Fruit fly (Drosophila melanogaster): ENCODE measurements around the gene ImpL2.

Gene ImpL2

DNA sequence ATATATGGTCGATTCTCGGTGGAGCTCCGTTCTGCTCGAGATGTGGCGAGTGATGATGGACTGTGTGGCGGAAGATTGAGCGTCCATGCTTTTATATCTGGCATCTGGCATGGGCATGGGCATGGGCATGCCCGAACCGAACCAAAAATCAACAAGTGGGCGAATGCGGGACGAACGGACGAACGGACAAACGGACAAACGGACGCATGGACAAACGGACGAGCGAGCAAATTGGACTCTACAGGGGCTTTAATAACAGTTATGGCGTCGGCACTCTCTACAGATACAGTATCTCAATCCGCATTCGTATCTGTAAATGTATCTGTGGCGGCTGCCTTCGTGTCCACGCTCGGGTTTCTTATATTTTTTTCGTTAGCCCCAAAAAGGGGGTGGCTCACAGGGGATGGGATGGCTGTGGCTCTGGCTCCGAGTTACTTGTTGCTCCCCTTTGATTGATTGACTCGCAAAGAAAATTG lies at the start of gene ImpL2:
TSS of gene ImpL2 (minus strand) at position 51 of the 476 bp plus-strand sequence.
- TF ChIP-seq noc (tag; optimal IDR thresholded peaks at IDR 0.05): no peak

dm6 chr3L:4283428-4284089 lies 47.6 kb upstream of the ImpL2 start, which contains the start of the genes srw and CG1316:
Gene srw (minus strand): TSS chr3L:4283478.
Gene CG1316 (plus strand): TSS chr3L:4283851.
- no peak for TF ChIP-seq noc (tag; optimal IDR thresholded peaks at IDR 0.05)

DNA sequence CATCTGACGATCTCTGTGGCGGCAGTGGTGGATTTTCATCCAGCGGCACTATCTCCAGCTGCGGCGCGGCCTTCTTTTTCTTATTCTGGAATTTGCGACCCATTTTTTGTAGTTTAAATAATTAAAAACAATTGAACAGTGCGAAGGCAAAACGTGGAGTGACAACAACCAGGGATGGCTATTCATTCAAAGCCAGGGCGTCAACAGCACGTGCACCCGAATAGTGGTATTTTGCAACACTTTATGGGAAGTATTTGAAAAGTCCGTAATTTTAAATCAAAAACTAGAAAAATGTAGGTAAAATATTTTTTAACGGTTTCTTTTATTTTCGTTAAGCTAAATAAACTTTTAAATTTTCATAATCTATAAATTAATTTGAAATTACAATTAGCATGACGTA lies 46.7 kb upstream of the ImpL2 start, which contains the start of gene CG11583:
TSS of gene CG11583 (minus strand) at position 191 of the 400 bp plus-strand sequence.
- TF ChIP-seq noc (tag; optimal IDR thresholded peaks at IDR 0.05): no peak

DNA sequence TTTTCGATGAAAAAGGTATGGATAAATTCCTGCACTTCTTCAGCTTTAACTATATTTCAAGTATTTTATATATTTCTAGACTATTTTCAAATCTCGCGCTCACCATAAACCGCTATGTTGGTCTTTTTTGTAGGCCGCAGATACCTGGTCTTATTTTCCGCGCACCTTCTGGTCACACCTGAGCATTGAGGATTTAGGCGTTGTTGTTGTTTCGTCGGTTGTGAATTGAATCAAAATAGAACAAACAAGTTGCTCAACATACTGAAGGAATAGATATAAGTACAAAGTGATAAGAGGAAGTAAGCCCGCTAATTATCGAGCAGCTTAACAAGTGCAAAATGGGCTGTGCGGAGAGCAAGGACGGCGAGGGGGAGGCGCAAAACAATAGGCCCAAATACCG lies 41.8 kb upstream of the ImpL2 start, which contains the start of gene Ctl1:
TSS of gene Ctl1 (plus strand) at position 167 of the 400 bp plus-strand sequence.
- TF ChIP-seq noc (tag; optimal IDR thresholded peaks at IDR 0.05): no peak

- TF ChIP-seq noc (tag; optimal IDR thresholded peaks at IDR 0.05): no peak
Measured at dm6 chr3L:4272167-4272773, 36.3 kb upstream of the ImpL2 start.

- no peak for TF ChIP-seq noc (tag; optimal IDR thresholded peaks at IDR 0.05)
Measured at dm6 chr3L:4270949-4271827, 35.2 kb upstream of the ImpL2 start.

DNA sequence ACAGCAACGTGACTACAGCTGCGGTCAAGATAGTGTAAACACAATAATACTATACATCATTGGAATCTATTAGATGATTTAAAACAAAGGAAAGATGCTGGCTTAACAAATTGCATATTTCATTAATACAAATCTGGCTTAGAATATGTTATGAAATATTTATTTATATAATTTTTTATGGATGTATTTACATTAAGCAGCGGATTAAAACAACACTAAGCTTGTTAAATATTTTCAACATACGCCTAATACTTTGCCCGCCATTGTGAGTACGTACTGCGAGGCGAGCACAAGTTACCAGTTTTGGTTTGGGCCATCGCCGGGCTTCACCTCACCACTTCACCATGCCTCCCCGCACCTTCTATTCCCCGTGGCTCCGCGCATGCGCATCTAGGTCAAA lies 34.0 kb upstream of the ImpL2 start:
- peak; percentile 90 for TF ChIP-seq noc (tag; optimal IDR thresholded peaks at IDR 0.05)

- no peak for TF ChIP-seq noc (tag; optimal IDR thresholded peaks at IDR 0.05)
Measured at dm6 chr3L:4269208-4269607, 33.3 kb upstream of the ImpL2 start.

DNA sequence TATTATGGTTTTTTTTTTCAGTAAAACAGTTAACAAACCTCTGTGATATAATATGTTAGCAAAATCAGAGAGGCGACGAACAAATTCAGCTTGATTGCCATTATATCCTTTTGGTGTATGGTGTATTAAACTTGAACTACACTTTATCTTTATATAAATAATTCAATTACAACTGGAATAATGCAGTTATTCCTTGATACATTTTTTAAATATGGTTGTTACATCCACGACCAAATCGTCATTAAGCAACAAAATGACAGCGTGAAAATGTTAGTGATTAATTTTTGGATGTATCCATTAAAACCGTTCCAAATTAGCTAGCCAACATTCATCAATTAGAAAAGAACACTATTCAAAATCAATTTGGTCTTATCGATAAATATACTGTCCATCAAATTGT lies 31.5 kb upstream of the ImpL2 start, which contains the start of gene CG33764:
TSS of gene CG33764 (minus strand) at position 101 of the 400 bp plus-strand sequence.
- no peak for TF ChIP-seq noc (tag; optimal IDR thresholded peaks at IDR 0.05)

DNA sequence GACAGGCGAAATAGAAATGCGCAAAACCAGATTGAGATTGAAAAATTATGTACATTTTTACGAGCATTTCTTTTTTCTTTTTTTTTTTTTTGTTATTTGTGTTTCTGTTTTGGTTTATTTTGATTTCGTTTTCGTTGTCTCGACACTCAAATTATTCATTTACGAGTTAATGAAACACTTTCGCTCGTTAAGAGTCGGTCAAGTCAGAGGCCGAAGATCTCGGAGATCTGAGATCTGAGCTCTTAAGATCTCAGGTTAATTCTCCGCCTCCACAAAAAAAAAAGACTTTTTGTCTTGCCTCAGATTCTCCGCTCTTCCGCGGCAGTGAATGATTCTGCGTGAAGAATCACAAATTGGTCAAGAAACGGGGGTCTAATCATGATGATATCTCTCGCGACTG lies 29.9 kb upstream of the ImpL2 start:
- TF ChIP-seq noc (tag; optimal IDR thresholded peaks at IDR 0.05): no peak

dm6 chr3L:4264963-4265362 lies 29.0 kb upstream of the ImpL2 start:
- no peak for TF ChIP-seq noc (tag; optimal IDR thresholded peaks at IDR 0.05)

- TF ChIP-seq noc (tag; optimal IDR thresholded peaks at IDR 0.05): no peak
Measured at dm6 chr3L:4263502-4263901, 27.6 kb upstream of the ImpL2 start, which contains the start of gene CG1273. Gene CG1273 (plus strand): TSS chr3L:4263719.

DNA sequence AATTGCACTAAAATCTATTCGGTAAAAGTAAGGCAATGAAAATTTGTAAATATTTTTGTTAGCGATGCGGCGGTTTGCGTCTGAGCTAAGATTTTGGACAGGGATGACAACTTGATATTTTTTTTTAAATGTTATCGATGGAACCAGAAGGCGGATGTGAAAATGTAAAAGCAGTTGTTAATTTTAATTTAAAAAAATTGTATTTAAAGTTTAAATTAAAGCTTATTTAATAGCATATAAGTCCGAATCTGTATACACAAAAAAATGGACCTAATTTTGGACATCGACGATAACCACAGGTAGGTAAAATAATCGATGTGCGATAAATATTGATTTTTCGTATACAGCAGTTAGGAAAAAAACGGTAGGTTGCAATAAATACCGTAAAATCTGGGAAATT lies 26.4 kb upstream of the ImpL2 start, which contains the start of the genes CG11586 and VhaM9.7-a:
TSS of gene CG11586 (minus strand) at position 87 of the 400 bp plus-strand sequence.
TSS of gene VhaM9.7-a (plus strand) at position 322 of the 400 bp plus-strand sequence.
- no peak for TF ChIP-seq noc (tag; optimal IDR thresholded peaks at IDR 0.05)

dm6 chr3L:4261177-4261576 lies 25.2 kb upstream of the ImpL2 start:
- no peak for TF ChIP-seq noc (tag; optimal IDR thresholded peaks at IDR 0.05)

DNA sequence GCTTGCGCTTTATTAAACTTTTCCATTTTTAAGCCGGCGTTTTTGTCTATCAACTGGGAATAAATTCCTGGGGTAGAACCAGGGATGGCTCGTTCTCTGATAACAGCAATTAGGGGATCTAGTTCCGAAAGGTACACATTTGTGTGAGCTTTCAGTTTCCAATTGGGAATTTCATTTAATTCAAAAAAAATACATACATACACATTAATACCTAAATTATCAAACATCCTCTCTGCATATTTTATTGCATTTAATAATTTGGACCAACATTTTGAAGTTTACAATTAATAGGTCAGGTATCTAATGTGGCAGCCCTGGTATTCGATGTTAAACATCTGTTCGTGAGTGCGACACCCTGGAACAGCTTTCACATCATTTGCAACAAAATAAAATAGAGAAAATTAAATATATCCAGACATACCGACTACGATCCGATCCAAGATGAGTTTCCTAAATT lies 23.2 kb upstream of the ImpL2 start, which contains the start of the genes CG15011 and CG1309:
TSS of gene CG15011 (minus strand) at position 51 of the 457 bp plus-strand sequence.
TSS of gene CG1309 (plus strand) at position 329 of the 457 bp plus-strand sequence.
- TF ChIP-seq noc (tag; optimal IDR thresholded peaks at IDR 0.05): peak; percentile 87
